Worm (Caenorhabditis elegans) whole organism, mixed stage, embryonic: Measurements from ENCODE around the gene pas-7.

Experiments
- M03D4.4 ChIP-seq: sonication (generic microtip); optimal IDR thresholded peaks from 2 replicates; lab custom pipeline; 2017; ENCODE audit warnings: mild to moderate bottlenecking, missing genetic modification characterization, missing compliant biosample characterization
- ceh-39 ChIP-seq: fragments of 150-350 bp; optimal IDR thresholded peaks from 2 replicates; lab custom pipeline; 2014; ENCODE audit warnings: missing biosample characterization, missing genetic modification characterization
- ceh-43 ChIP-seq: fragments of 200-800 bp; sonication (Bioruptor generic); optimal IDR thresholded peaks from 2 replicates; lab custom pipeline; 2018; ENCODE audit warnings: mild to moderate bottlenecking, missing genetic modification characterization, moderate library complexity, missing compliant biosample characterization
- ceh-83 ChIP-seq: fragments of 200-800 bp; sonication (Bioruptor generic); optimal IDR thresholded peaks from 2 replicates; lab custom pipeline; 2018; ENCODE audit warnings: mild to moderate bottlenecking, missing genetic modification characterization, missing compliant biosample characterization
- ces-1 ChIP-seq: fragments of 150-350 bp; optimal IDR thresholded peaks from 2 replicates; lab custom pipeline; 2014; ENCODE audit warnings: missing biosample characterization, missing genetic modification reagents, missing genetic modification characterization
- ham-2 ChIP-seq: fragments of 200-800 bp; sonication (Bioruptor generic); optimal IDR thresholded peaks from 2 replicates; lab custom pipeline; 2018; ENCODE audit warnings: mild to moderate bottlenecking, missing genetic modification characterization, missing compliant biosample characterization
- hlh-1 ChIP-seq: fragments of 150-350 bp; optimal IDR thresholded peaks from 2 replicates; lab custom pipeline; 2014; ENCODE audit warnings: missing biosample characterization, missing genetic modification reagents, missing genetic modification characterization
- lsy-2 ChIP-seq: fragments of 150-350 bp; optimal IDR thresholded peaks from 2 replicates; lab custom pipeline; 2014; ENCODE audit warnings: missing biosample characterization, missing genetic modification characterization
- mls-2 ChIP-seq: sonication (generic microtip); optimal IDR thresholded peaks from 2 replicates; lab custom pipeline; 2016; ENCODE audit warnings: mild to moderate bottlenecking, missing genetic modification characterization, moderate library complexity, missing compliant biosample characterization
- nhr-12 ChIP-seq: fragments of 150-350 bp; optimal IDR thresholded peaks from 2 replicates; lab custom pipeline; 2014; ENCODE audit warnings: missing biosample characterization, missing genetic modification characterization
- nhr-237 ChIP-seq: fragments of 150-350 bp; optimal IDR thresholded peaks from 2 replicates; lab custom pipeline; 2014; ENCODE audit warnings: missing biosample characterization, missing genetic modification characterization
- snpc-4 ChIP-seq: fragments of 150-350 bp; optimal IDR thresholded peaks from 2 replicates; lab custom pipeline; 2014; ENCODE audit warnings: missing biosample characterization, missing genetic modification characterization
- unc-120 ChIP-seq: sonication (generic microtip); optimal IDR thresholded peaks from 2 replicates; lab custom pipeline; 2017; ENCODE audit warnings: missing genetic modification characterization, missing compliant biosample characterization; ENCODE audit not compliant: poor library complexity, severe bottlenecking
- unc-39 ChIP-seq: fragments of 150-350 bp; optimal IDR thresholded peaks from 2 replicates; lab custom pipeline; 2014; ENCODE audit warnings: missing biosample characterization, missing genetic modification characterization
- unc-62 ChIP-seq: fragments of 150-350 bp; optimal IDR thresholded peaks from 2 replicates; lab custom pipeline; 2014; ENCODE audit warnings: missing biosample characterization, missing genetic modification reagents, missing genetic modification characterization
- zip-8 ChIP-seq: fragments of 150-350 bp; optimal IDR thresholded peaks from 2 replicates; lab custom pipeline; 2014; ENCODE audit warnings: missing biosample characterization, missing genetic modification characterization
- ztf-11 ChIP-seq: fragments of 150-350 bp; optimal IDR thresholded peaks from 2 replicates; lab custom pipeline; 2014; ENCODE audit warnings: missing biosample characterization, missing genetic modification characterization

pas-7 gene

DNA sequence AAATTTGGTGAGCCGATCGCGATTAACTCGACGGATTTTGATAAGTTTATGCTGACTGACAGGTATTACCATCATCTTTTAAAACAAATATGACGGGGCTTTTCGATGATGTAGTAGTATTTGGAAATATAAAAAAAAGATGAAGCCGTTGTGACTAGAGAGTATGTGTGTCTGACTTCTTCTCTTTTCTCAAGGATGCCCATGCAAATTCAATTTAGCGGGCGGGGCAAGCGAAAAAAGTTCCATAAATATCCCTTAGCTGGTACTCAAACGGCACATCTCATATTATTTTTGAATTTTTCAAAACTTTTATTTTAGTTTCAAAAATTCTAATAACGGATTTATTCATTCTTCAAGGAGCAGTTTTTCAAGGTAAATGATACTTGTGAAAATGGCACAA is 39.1 kb downstream of the pas-7 start, which contains the start of gene stg-1:
TSS of gene stg-1 (minus strand) at position 153 of the 400 bp plus-strand sequence.
- TF ChIP-seq hlh-1 (tag; lab: Kevin White, UChicago) (no peak), ces-1 (GFP tag; lab: Kevin White, UChicago) (peak; percentile 66)

ce11 chrII:10056545-10057038 is 43.1 kb downstream of the pas-7 start, which contains the start of gene C18D1.2:
TSS of gene C18D1.2 (plus strand) at chrII:10056988.
- no peak for TF ChIP-seq unc-120 (tag; lab: Kevin White, UChicago)
- TF ChIP-seq hlh-1 (tag; lab: Kevin White, UChicago): no peak

- no peak for TF ChIP-seq mls-2
- no peak for TF ChIP-seq unc-120 (tag; lab: Kevin White, UChicago)
- no peak for TF ChIP-seq ceh-43
- TF ChIP-seq nhr-237 (tag; lab: Kevin White, UChicago): no peak
- TF ChIP-seq unc-39: no peak
- TF ChIP-seq snpc-4 (tag; lab: Kevin White, UChicago): no peak
- TF ChIP-seq ceh-83: no peak
- no peak for TF ChIP-seq ztf-11 (tag; lab: Kevin White, UChicago)
- TF ChIP-seq lsy-2 (tag; lab: Kevin White, UChicago): no peak
- TF ChIP-seq ceh-39: no peak
- no peak for TF ChIP-seq M03D4.4 (tag; lab: Kevin White, UChicago)
- no peak for TF ChIP-seq zip-8 (tag; lab: Kevin White, UChicago)
- TF ChIP-seq ham-2: no peak
- no peak for TF ChIP-seq unc-62
- TF ChIP-seq nhr-12 (tag; lab: Kevin White, UChicago): no peak
These were observed 48.2 kb downstream of the pas-7 start for ce11 chrII:10051485-10051884.
